Fruit fly (Drosophila melanogaster) whole organism, embryonic: Measurements from ENCODE around the gene CG15365.

Experiments used
- B-H1 ChIP-seq: fragments of 200-800 bp; sonication (Bioruptor generic); IDR thresholded peaks from 3 replicates; pipeline ENCODE4 v1.3.6; 2022; ENCODE audit warnings: missing biosample characterization, missing genetic modification characterization
- B-H2 ChIP-seq: fragments of 200-800 bp; sonication (Bioruptor generic); optimal IDR thresholded peaks from 2 replicates; lab custom pipeline; 2018; ENCODE audit warnings: missing biosample characterization, mild to moderate bottlenecking, missing genetic modification characterization
- CG10147 ChIP-seq: fragments of 200-800 bp; sonication (Bioruptor generic); optimal IDR thresholded peaks from 2 replicates; lab custom pipeline; 2019; ENCODE audit warnings: missing biosample characterization, mild to moderate bottlenecking, missing genetic modification characterization, moderate library complexity
- CG13424 ChIP-seq: fragments of 200-800 bp; sonication (Bioruptor generic); optimal IDR thresholded peaks from 2 replicates; lab custom pipeline; 2019; ENCODE audit warnings: missing biosample characterization, mild to moderate bottlenecking, missing genetic modification characterization, moderate library complexity
- CG14014 ChIP-seq: fragments of 200-800 bp; sonication (Bioruptor generic); IDR thresholded peaks from 2 replicates; pipeline ENCODE4 v1.3.6; 2022; ENCODE audit warnings: missing biosample characterization, missing genetic modification characterization
- CG16863 ChIP-seq: fragments of 200-800 bp; sonication (Bioruptor generic); optimal IDR thresholded peaks from 3 replicates; lab custom pipeline; 2016; ENCODE audit warnings: missing biosample characterization, missing genetic modification characterization
- CG17612 ChIP-seq: fragments of 200-800 bp; sonication (Bioruptor generic); IDR thresholded peaks from 2 replicates; pipeline ENCODE4 v1.3.6; 2022; ENCODE audit warnings: missing biosample characterization, missing genetic modification characterization
- CG17802 ChIP-seq: fragments of 200-800 bp; sonication (Bioruptor generic); optimal IDR thresholded peaks from 2 replicates; lab custom pipeline; 2018; ENCODE audit warnings: missing biosample characterization, mild to moderate bottlenecking, missing genetic modification characterization, moderate library complexity
- CG18764 ChIP-seq: fragments of 200-800 bp; sonication (Bioruptor generic); optimal IDR thresholded peaks from 3 replicates; lab custom pipeline; 2016; ENCODE audit warnings: missing biosample characterization, missing genetic modification characterization
- CG2875 ChIP-seq: fragments of 200-800 bp; sonication (Bioruptor generic); optimal IDR thresholded peaks from 2 replicates; lab custom pipeline; 2017; ENCODE audit warnings: missing biosample characterization, mild to moderate bottlenecking, missing genetic modification characterization, missing genetic modification reagents
- CG32772 ChIP-seq: fragments of 200-800 bp; sonication (Bioruptor generic); IDR thresholded peaks from 2 replicates; pipeline ENCODE4 v1.3.6; 2022; ENCODE audit warnings: missing biosample characterization, missing genetic modification characterization
- CG3281 ChIP-seq: fragments of 200-800 bp; sonication (Bioruptor generic); optimal IDR thresholded peaks from 3 replicates; lab custom pipeline; 2017; ENCODE audit warnings: missing biosample characterization, mild to moderate bottlenecking, missing genetic modification characterization
- CG4360 ChIP-seq: fragments of 200-800 bp; sonication (Bioruptor generic); IDR thresholded peaks from 2 replicates; pipeline ENCODE4 v1.3.6; 2022; ENCODE audit warnings: missing biosample characterization, missing genetic modification characterization
- CG4854 ChIP-seq: fragments of 200-800 bp; sonication (Bioruptor generic); optimal IDR thresholded peaks from 2 replicates; lab custom pipeline; 2016; ENCODE audit warnings: missing biosample characterization, missing genetic modification characterization, inconsistent platforms
- CG7357 ChIP-seq: fragments of 200-800 bp; sonication (Bioruptor generic); IDR thresholded peaks from 3 replicates; pipeline ENCODE4 v1.3.6; 2022; ENCODE audit warnings: missing biosample characterization, missing genetic modification characterization
- Camta ChIP-seq: fragments of 200-800 bp; sonication (Bioruptor generic); optimal IDR thresholded peaks from 2 replicates; lab custom pipeline; 2016; ENCODE audit warnings: missing biosample characterization, missing genetic modification characterization
- CkIIα-i1 ChIP-seq: fragments of 200-800 bp; sonication (Bioruptor generic); IDR thresholded peaks from 2 replicates; pipeline ENCODE4 v1.3.6; 2022; ENCODE audit warnings: missing biosample characterization, missing genetic modification characterization
- D19A ChIP-seq: fragments of 200-800 bp; optimal IDR thresholded peaks from 3 replicates; lab custom pipeline; 2019; ENCODE audit warnings: missing biosample characterization, mild to moderate bottlenecking, missing genetic modification characterization, moderate library complexity
- Dad ChIP-seq: fragments of 200-800 bp; sonication (Bioruptor generic); optimal IDR thresholded peaks from 3 replicates; lab custom pipeline; 2016; ENCODE audit warnings: missing biosample characterization, missing genetic modification characterization
- Doc2 ChIP-seq: fragments of 200-800 bp; sonication (Bioruptor generic); IDR thresholded peaks from 2 replicates; pipeline ENCODE4 v1.3.6; 2022; ENCODE audit warnings: missing biosample characterization, missing genetic modification characterization
- Dp ChIP-seq: fragments of 200-800 bp; sonication (Bioruptor generic); optimal IDR thresholded peaks from 2 replicates; lab custom pipeline; 2018; ENCODE audit warnings: missing biosample characterization, mild to moderate bottlenecking, missing genetic modification characterization, moderate library complexity
- Fer2 ChIP-seq: fragments of 200-800 bp; sonication (Bioruptor generic); optimal IDR thresholded peaks from 2 replicates; lab custom pipeline; 2018; ENCODE audit warnings: missing biosample characterization, mild to moderate bottlenecking, missing genetic modification characterization, moderate library complexity
- H2.0 ChIP-seq: fragments of 200-800 bp; sonication (Bioruptor generic); IDR thresholded peaks from 2 replicates; pipeline ENCODE4 v1.3.6; 2022; ENCODE audit warnings: missing biosample characterization, missing genetic modification characterization
- Hsf ChIP-seq: fragments of 200-800 bp; sonication (Bioruptor generic); optimal IDR thresholded peaks from 3 replicates; lab custom pipeline; 2016; ENCODE audit warnings: missing biosample characterization, missing genetic modification characterization
- MTF-1 ChIP-seq: fragments of 200-800 bp; sonication (Bioruptor generic); optimal IDR thresholded peaks from 2 replicates; lab custom pipeline; 2018; ENCODE audit warnings: missing biosample characterization, mild to moderate bottlenecking, missing genetic modification characterization, borderline replicate concordance
- Myb ChIP-seq: fragments of 200-800 bp; sonication (Bioruptor generic); optimal IDR thresholded peaks from 2 replicates; lab custom pipeline; 2016; ENCODE audit warnings: missing biosample characterization, missing genetic modification characterization
- NK7.1 ChIP-seq: fragments of 200-800 bp; sonication (Bioruptor generic); optimal IDR thresholded peaks from 3 replicates; lab custom pipeline; 2016; ENCODE audit warnings: missing biosample characterization, missing genetic modification characterization
- Nf-YA ChIP-seq: fragments of 200-800 bp; sonication (Bioruptor generic); IDR thresholded peaks from 2 replicates; pipeline ENCODE4 v1.3.6; 2022; ENCODE audit warnings: missing biosample characterization, missing genetic modification characterization
- Nf-YC ChIP-seq: fragments of 200-800 bp; optimal IDR thresholded peaks from 3 replicates; lab custom pipeline; 2019; ENCODE audit warnings: missing biosample characterization, mild to moderate bottlenecking, missing genetic modification characterization, moderate library complexity
- Pdp1 ChIP-seq, 2 experiments: fragments of 200-800 bp; sonication (Bioruptor generic); optimal IDR thresholded peaks; 3 replicates each; lab custom pipeline; 2016; ENCODE audit warnings: missing biosample characterization in 2 of 2, missing genetic modification characterization in 2 of 2, mild to moderate bottlenecking in 1 of 2, moderate library complexity in 1 of 2
- Rfx ChIP-seq: fragments of 200-800 bp; sonication (Bioruptor generic); IDR thresholded peaks from 2 replicates; pipeline ENCODE4 v1.3.6; 2022; ENCODE audit warnings: missing biosample characterization, missing genetic modification characterization
- Rx ChIP-seq: fragments of 200-800 bp; sonication (Bioruptor generic); IDR thresholded peaks from 2 replicates; pipeline ENCODE4 v1.3.6; 2022; ENCODE audit warnings: missing biosample characterization, missing genetic modification characterization
- Six4 ChIP-seq: fragments of 200-800 bp; sonication (Bioruptor generic); optimal IDR thresholded peaks from 2 replicates; lab custom pipeline; 2016; ENCODE audit warnings: missing biosample characterization, missing genetic modification characterization
- abd-A ChIP-seq: fragments of 200-800 bp; sonication (Bioruptor generic); optimal IDR thresholded peaks from 3 replicates; lab custom pipeline; 2019; ENCODE audit warnings: missing biosample characterization, mild to moderate bottlenecking, missing genetic modification characterization, moderate library complexity
- ac ChIP-seq: fragments of 200-800 bp; sonication (Bioruptor generic); optimal IDR thresholded peaks from 3 replicates; lab custom pipeline; 2017; ENCODE audit warnings: missing biosample characterization, mild to moderate bottlenecking, missing genetic modification characterization
- al ChIP-seq: fragments of 200-800 bp; sonication (Bioruptor generic); IDR thresholded peaks from 2 replicates; pipeline ENCODE4 v1.3.6; 2022; ENCODE audit warnings: missing biosample characterization, missing genetic modification characterization
- br ChIP-seq: fragments of >200 bp; optimal IDR thresholded peaks from 2 replicates; lab custom pipeline; 2017
- cas ChIP-seq: fragments of 200-800 bp; sonication (Bioruptor generic); IDR thresholded peaks from 2 replicates; pipeline ENCODE4 v1.3.6; 2022; ENCODE audit warnings: missing biosample characterization, missing genetic modification characterization
- chn ChIP-seq: fragments of 200-800 bp; sonication (Bioruptor generic); optimal IDR thresholded peaks from 2 replicates; lab custom pipeline; 2016; ENCODE audit warnings: missing biosample characterization, missing genetic modification characterization
- jigr1 ChIP-seq: fragments of 200-800 bp; sonication (Bioruptor generic); IDR thresholded peaks from 3 replicates; pipeline ENCODE4 v1.3.6; 2022; ENCODE audit warnings: missing biosample characterization, missing genetic modification characterization
- nmo ChIP-seq: fragments of 200-800 bp; sonication (Bioruptor generic); optimal IDR thresholded peaks from 2 replicates; lab custom pipeline; 2018; ENCODE audit warnings: missing biosample characterization, mild to moderate bottlenecking, missing genetic modification characterization, moderate library complexity
- odd ChIP-seq: fragments of 200-800 bp; sonication (Bioruptor generic); optimal IDR thresholded peaks from 2 replicates; lab custom pipeline; 2017; ENCODE audit warnings: missing biosample characterization, mild to moderate bottlenecking, missing genetic modification characterization
- org-1 ChIP-seq: fragments of 200-800 bp; sonication (Bioruptor generic); optimal IDR thresholded peaks from 2 replicates; lab custom pipeline; 2017; ENCODE audit warnings: missing biosample characterization, missing genetic modification characterization
- otp ChIP-seq: fragments of 200-800 bp; sonication (Bioruptor generic); IDR thresholded peaks from 3 replicates; pipeline ENCODE4, ENCODE4 v1.3.6; 2022; ENCODE audit warnings: missing biosample characterization, missing genetic modification characterization
- pb ChIP-seq: fragments of 200-800 bp; sonication (Bioruptor generic); optimal IDR thresholded peaks from 3 replicates; lab custom pipeline; 2016; ENCODE audit warnings: missing biosample characterization, missing genetic modification characterization
- prd ChIP-seq, 3 experiments: fragments of >200 bp in 2 of 3; fragments of 200-800 bp in 1 of 3; sonication (Bioruptor generic) in 1 of 3; optimal IDR thresholded peaks in 2 of 3; IDR thresholded peaks in 1 of 3; 2 replicates in 2 of 3; 3 replicates in 1 of 3; pipeline versions ENCODE4 v1.3.6 to Lab custom; 2017 to 2022; ENCODE audit warnings: missing biosample characterization in 1 of 3, missing genetic modification characterization in 1 of 3
- ranshi ChIP-seq: fragments of 200-800 bp; sonication (Bioruptor generic); IDR thresholded peaks from 2 replicates; pipeline ENCODE4 v1.3.6; 2022; ENCODE audit warnings: missing biosample characterization, missing genetic modification characterization
- sug ChIP-seq: fragments of 200-800 bp; optimal IDR thresholded peaks from 2 replicates; lab custom pipeline; 2019; ENCODE audit warnings: missing biosample characterization, mild to moderate bottlenecking, missing genetic modification characterization, moderate library complexity
- wdn ChIP-seq: fragments of 200-800 bp; sonication (Bioruptor generic); IDR thresholded peaks from 2 replicates; pipeline ENCODE4 v1.3.6; 2022; ENCODE audit warnings: missing biosample characterization, missing genetic modification characterization
- zfh2 ChIP-seq: fragments of 200-800 bp; sonication (Bioruptor generic); optimal IDR thresholded peaks from 2 replicates; lab custom pipeline; 2016; ENCODE audit warnings: missing biosample characterization, missing genetic modification characterization

Gene CG15365

dm6 chrX:9109072-9109844 is 41.5 kb upstream of the CG15365 start (continued):
- TF ChIP-seq wdn (GFP tag; lab: Robert Waterston, UW) (no peak), CG17612 (GFP tag; lab: Robert Waterston, UW) (no peak), chn (GFP tag; lab: Kevin White, UChicago) (peak; percentile 52), CG10147 (GFP tag; lab: Kevin White, UChicago) (peak; percentile 15), Dad (GFP tag; lab: Kevin White, UChicago) (peak; percentile 36), otp (GFP tag; lab: Robert Waterston, UW) (0 out of 3 replicates have a peak, but pooled peaks have one; percentile 28), H2.0 (GFP tag; lab: Robert Waterston, UW) (peak; percentile 36), Hsf (GFP tag; lab: Kevin White, UChicago) (peak; percentile 69), Fer2 (tag; lab: Kevin White, UChicago) (no peak), pb (peak; percentile 50), CG2875 (GFP tag; lab: Kevin White, UChicago) (no peak), Nf-YA (GFP tag; lab: Robert Waterston, UW) (no peak), ranshi (GFP tag; lab: Robert Waterston, UW) (peak; percentile 4; the same call in 1 of the 2 replicates), CG16863 (GFP tag; lab: Kevin White, UChicago) (peak; percentile 73), CG4360 (GFP tag; lab: Robert Waterston, UW) (no peak), cas (no peak), D19A (tag; lab: Kevin White, UChicago) (no peak), al (0 out of 2 replicates have a peak, but pooled peaks have one; percentile 24), CG32772 (no peak), CG3281 (peak; percentile 28), CG7357 (GFP tag; lab: Robert Waterston, UW) (no peak), jigr1 (GFP tag; lab: Robert Waterston, UW) (no peak), Camta (GFP tag; lab: Kevin White, UChicago) (peak; percentile 53), prd (optimal IDR thresholded peaks at IDR 0.05; lab: Kevin White, UChicago) (no peak), prd (GFP tag; IDR thresholded peaks at IDR 0.05; lab: Robert Waterston, UW) (peak; percentile 60; the same call in 1 of the 3 replicates), CG4854 (GFP tag; lab: Kevin White, UChicago) (no peak), org-1 (GFP tag; lab: Kevin White, UChicago) (peak; percentile 17), br (lab: Kevin White, UChicago) (no peak), sug (tag; lab: Kevin White, UChicago) (no peak), nmo (GFP tag; lab: Kevin White, UChicago) (peak; percentile 65), zfh2 (GFP tag; lab: Kevin White, UChicago) (peak; percentile 49), ac (no peak), abd-A (tag; lab: Kevin White, UChicago) (no peak), Dp (GFP tag; lab: Kevin White, UChicago) (peak; percentile 53), Pdp1 (GFP tag; optimal IDR thresholded peaks at IDR 0.05; lab: Kevin White, UChicago) (peak; percentile 51 to 63), Rfx (GFP tag; lab: Robert Waterston, UW) (peak; percentile 42), CG17802 (tag; lab: Kevin White, UChicago) (peak; percentile 30), B-H1 (GFP tag; lab: Robert Waterston, UW) (peak; percentile 28; the same call in 1 of the 3 replicates), Six4 (peak; percentile 41), CG18764 (no peak), odd (GFP tag; lab: Kevin White, UChicago) (no peak), Nf-YC (tag; lab: Kevin White, UChicago) (peak; percentile 36), MTF-1 (no peak), CG14014 (no peak), CkIIα-i1 (GFP tag; lab: Robert Waterston, UW) (no peak), Doc2 (GFP tag; lab: Robert Waterston, UW) (no peak), Myb (GFP tag; lab: Kevin White, UChicago) (peak; percentile 87), NK7.1 (no peak), Rx (GFP tag; lab: Robert Waterston, UW) (peak; percentile 43), CG13424 (tag; lab: Kevin White, UChicago) (peak; percentile 32), B-H2 (GFP tag; lab: Kevin White, UChicago) (no peak)
